Worm (Caenorhabditis elegans) whole organism, midembryonic: ENCODE measurements around the gene ZK688.4.

Experiments
- cog-1 ChIP-seq: sonication (generic microtip); optimal IDR thresholded peaks from 2 replicates; lab custom pipeline; 2016; ENCODE audit warnings: missing genetic modification characterization, missing compliant biosample characterization
- flt-1 ChIP-seq: fragments of 200-800 bp; sonication (Bioruptor generic); IDR thresholded peaks from 2 replicates; pipeline ENCODE4 v1.3.6; 2022; ENCODE audit warnings: missing genetic modification characterization, missing compliant biosample characterization
- ref-1 ChIP-seq: fragments of 200-800 bp; sonication (Bioruptor generic); conservative IDR thresholded peaks from 2 replicates; pipeline ENCODE4 v1.3.6; 2022; ENCODE audit warnings: missing genetic modification reagents, missing genetic modification characterization, missing compliant biosample characterization
- ztf-23 ChIP-seq: fragments of 200-800 bp; sonication (Bioruptor generic); IDR thresholded peaks from 2 replicates; pipeline ENCODE4 v1.3.6; 2022; ENCODE audit warnings: missing genetic modification reagents, missing genetic modification characterization, missing compliant biosample characterization
- ztf-29 ChIP-seq: fragments of 200-800 bp; sonication (Bioruptor generic); IDR thresholded peaks from 2 replicates; pipeline ENCODE4 v1.3.6; 2022; ENCODE audit warnings: missing genetic modification reagents, missing genetic modification characterization, missing compliant biosample characterization

DNA sequence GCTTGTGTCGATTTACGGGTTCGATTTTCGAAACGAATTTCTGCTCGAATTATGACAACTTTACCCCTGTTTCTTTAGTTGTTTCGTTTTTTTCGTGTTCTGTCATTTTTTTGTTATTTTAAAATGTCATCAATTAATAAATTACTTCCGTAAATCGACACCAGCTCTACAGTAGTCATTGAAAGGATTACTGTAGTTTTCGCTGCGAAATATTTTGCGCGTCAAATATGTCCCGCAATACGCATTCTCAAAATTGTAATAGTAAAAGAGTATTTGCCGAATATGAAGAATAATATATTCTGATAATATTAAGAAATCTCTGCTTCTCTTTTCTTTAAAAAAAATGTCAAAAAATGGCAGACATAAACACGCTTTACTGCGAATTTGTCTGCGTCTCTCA is 1.6 kb upstream of the ZK688.4 start:
- TF ChIP-seq cog-1 (no peak), ref-1 (GFP tag; lab: Robert Waterston, UW) (no peak), ztf-23 (GFP tag; lab: Robert Waterston, UW) (no peak), ztf-29 (GFP tag; lab: Robert Waterston, UW) (no peak), flt-1 (no peak)
